Worm (Caenorhabditis elegans) whole organism, early embryonic: ENCODE data around the gene C09G9.1.

Experiments
- F13C5.2 ChIP-seq: sonication (generic microtip); optimal IDR thresholded peaks from 2 replicates; lab custom pipeline; 2017; ENCODE audit warnings: mild to moderate bottlenecking, missing genetic modification characterization, inconsistent platforms, missing compliant biosample characterization
- aly-1 ChIP-seq: sonication (generic microtip); optimal IDR thresholded peaks from 2 replicates; lab custom pipeline; 2016; ENCODE audit warnings: missing genetic modification characterization, missing compliant biosample characterization
- ceh-36 ChIP-seq: sonication (generic microtip); optimal IDR thresholded peaks from 2 replicates; lab custom pipeline; 2016; ENCODE audit warnings: missing genetic modification characterization, inconsistent platforms, missing compliant biosample characterization
- ets-7 ChIP-seq: sonication (generic microtip); optimal IDR thresholded peaks from 2 replicates; lab custom pipeline; 2016; ENCODE audit warnings: missing genotype, missing genetic modification characterization, missing compliant biosample characterization
- flt-1 ChIP-seq: fragments of 200-800 bp; sonication (Bioruptor generic); IDR thresholded peaks from 2 replicates; pipeline ENCODE4 v1.3.6; 2022; ENCODE audit warnings: missing genetic modification characterization, missing compliant biosample characterization
- hmg-4 ChIP-seq: fragments of 200-800 bp; sonication (Bioruptor generic); optimal IDR thresholded peaks from 2 replicates; lab custom pipeline; 2018; ENCODE audit warnings: mild to moderate bottlenecking, missing genetic modification characterization, missing compliant biosample characterization
- hnd-1 ChIP-seq: sonication (generic microtip); optimal IDR thresholded peaks from 2 replicates; lab custom pipeline; 2016; ENCODE audit warnings: missing genetic modification characterization, missing compliant biosample characterization
- sea-1 ChIP-seq: fragments of 200-800 bp; sonication (Bioruptor generic); conservative IDR thresholded peaks from 2 replicates; pipeline ENCODE4 v1.3.6; 2022; ENCODE audit warnings: missing genetic modification characterization, missing compliant biosample characterization
- tbx-37 ChIP-seq: fragments of 200-800 bp; sonication (Bioruptor generic); conservative IDR thresholded peaks from 2 replicates; pipeline ENCODE4 v1.3.6; 2022; ENCODE audit warnings: missing genetic modification reagents, missing genetic modification characterization, missing compliant biosample characterization

The C09G9.1 gene

ce11 chrIV:8816617-8817016 lies 48.7 kb downstream of the C09G9.1 start:
- TF ChIP-seq ceh-36 (tag; lab: Kevin White, UChicago) (no peak), sea-1 (GFP tag; lab: Robert Waterston, UW) (no peak), flt-1 (GFP tag; lab: Robert Waterston, UW) (no peak)

- TF ChIP-seq hnd-1 (tag; lab: Kevin White, UChicago): no peak
- no peak for TF ChIP-seq flt-1 (GFP tag; lab: Robert Waterston, UW)
- TF ChIP-seq ets-7 (tag; lab: Kevin White, UChicago): no peak
- TF ChIP-seq F13C5.2 (tag; lab: Kevin White, UChicago): no peak
- TF ChIP-seq hmg-4 (GFP tag; lab: Kevin White, UChicago): no peak
- TF ChIP-seq aly-1 (tag; lab: Kevin White, UChicago): no peak
These were observed 49.3 kb downstream of the C09G9.1 start, which contains the start of gene grsp-2 for ce11 chrIV:8816029-8816428. grsp-2 (plus strand) TSS chrIV:8816329.

- TF ChIP-seq tbx-37 (GFP tag; lab: Robert Waterston, UW) (no peak), hnd-1 (tag; lab: Kevin White, UChicago) (no peak), flt-1 (GFP tag; lab: Robert Waterston, UW) (no peak)
These were observed 50.1 kb downstream of the C09G9.1 start for ce11 chrIV:8815162-8815561.

ce11 chrIV:8813614-8814013 lies 51.7 kb downstream of the C09G9.1 start, which contains the start of gene exc-5:
exc-5 (minus strand) TSS chrIV:8813670.
- TF ChIP-seq hnd-1 (tag; lab: Kevin White, UChicago): no peak
